Fruit fly (Drosophila melanogaster): Measurements from ENCODE around the gene neo.
A peak's percentile ranks its signal among the peaks of the same experiment; 100 is the strongest.

neo gene

dm6 chr3R:29861432-29862249 is 42.7 kb downstream of the neo start, which contains the start of the genes CG15514 and RpS8 (continued):
- TF ChIP-seq ind (GFP tag; optimal IDR thresholded peaks at IDR 0.05) (peak; percentile 42), ap (GFP tag; IDR thresholded peaks at IDR 0.05) (no peak), CG18619 (GFP tag; optimal IDR thresholded peaks at IDR 0.05) (peak; percentile 72), MBD-R2 (GFP tag; IDR thresholded peaks at IDR 0.05) (peak; percentile 67), CG31224 (GFP tag; IDR thresholded peaks at IDR 0.05) (0 out of 2 replicates have a peak, but pooled peaks have one; percentile 38), crc (GFP tag; optimal IDR thresholded peaks at IDR 0.05) (no peak), slp2 (GFP tag; optimal IDR thresholded peaks at IDR 0.05) (peak; percentile 19), scrt (GFP tag; optimal IDR thresholded peaks at IDR 0.05) (peak; percentile 51), pfk (GFP tag; optimal IDR thresholded peaks at IDR 0.05) (peak; percentile 51), CG15696 (tag; optimal IDR thresholded peaks at IDR 0.05) (peak; percentile 45), wdn (GFP tag; IDR thresholded peaks at IDR 0.05) (0 out of 2 replicates have a peak, but pooled peaks have one; percentile 4), Abd-B (GFP tag; optimal IDR thresholded peaks at IDR 0.05) (no peak), zfh1 (GFP tag; IDR thresholded peaks at IDR 0.05) (peak; percentile 64; the same call in 2 of the 3 replicates), Taf1 (GFP tag; IDR thresholded peaks at IDR 0.05) (no peak), CG4404 (GFP tag; IDR thresholded peaks at IDR 0.05) (no peak), da (GFP tag; optimal IDR thresholded peaks at IDR 0.05) (peak; percentile 41), tx (GFP tag; optimal IDR thresholded peaks at IDR 0.05) (peak; percentile 7), Lhr (GFP tag; optimal IDR thresholded peaks at IDR 0.05) (peak; percentile 69)

dm6 chr3R:29862795-29863194 is 43.9 kb downstream of the neo start:
- no peak for TF ChIP-seq CG6683 (GFP tag; optimal IDR thresholded peaks at IDR 0.05)
- no peak for TF ChIP-seq gcm (GFP tag; optimal IDR thresholded peaks at IDR 0.05)
- no peak for TF ChIP-seq CG12219 (GFP tag; optimal IDR thresholded peaks at IDR 0.05)
- no peak for TF ChIP-seq Stat92E (GFP tag; optimal IDR thresholded peaks at IDR 0.05)
- no peak for TF ChIP-seq CG16863 (GFP tag; optimal IDR thresholded peaks at IDR 0.05)
- TF ChIP-seq Spps (tag; optimal IDR thresholded peaks at IDR 0.05) = no peak
- peak; percentile 70 for TF ChIP-seq Med (GFP tag)
- no peak for TF ChIP-seq scrt (GFP tag; optimal IDR thresholded peaks at IDR 0.05)
- 0 out of 2 replicates have a peak, but pooled peaks have one; percentile 18 for TF ChIP-seq Atf6 (GFP tag; IDR thresholded peaks at IDR 0.05)
- no peak for TF ChIP-seq bcd (GFP tag; optimal IDR thresholded peaks at IDR 0.05)
- no peak for TF ChIP-seq mirr (GFP tag; optimal IDR thresholded peaks at IDR 0.05)
- no peak for TF ChIP-seq CG15269 (tag; optimal IDR thresholded peaks at IDR 0.05)
- TF ChIP-seq Blimp-1 (GFP tag; optimal IDR thresholded peaks at IDR 0.05) = no peak
- TF ChIP-seq CG32532 (GFP tag; IDR thresholded peaks at IDR 0.05) = 0 out of 2 replicates have a peak, but pooled peaks have one; percentile 11
- no peak for TF ChIP-seq sqz (GFP tag; optimal IDR thresholded peaks at IDR 0.05)
- 0 out of 4 replicates have a peak, but pooled peaks have one; percentile 22 for TF ChIP-seq chinmo (GFP tag; IDR thresholded peaks at IDR 0.05; ENCODE audit: partially characterized antibody)
- TF ChIP-seq sob (GFP tag; IDR thresholded peaks at IDR 0.05) = peak; percentile 15; the same call in 1 of the 2 replicates
- TF ChIP-seq Nf-YA (GFP tag; IDR thresholded peaks at IDR 0.05) = no peak
- TF ChIP-seq CG16779 (GFP tag; IDR thresholded peaks at IDR 0.05) = peak; percentile 28; the same call in 1 of the 2 replicates
- no peak for TF ChIP-seq insv (GFP tag; optimal IDR thresholded peaks at IDR 0.05)
- TF ChIP-seq eyg (GFP tag; optimal IDR thresholded peaks at IDR 0.05) = no peak
- 0 out of 3 replicates have a peak, but pooled peaks have one; percentile 33 for TF ChIP-seq dysf (GFP tag; IDR thresholded peaks at IDR 0.05)
- TF ChIP-seq Side (GFP tag; optimal IDR thresholded peaks at IDR 0.05) = no peak
- no peak for TF ChIP-seq dpn (GFP tag; optimal IDR thresholded peaks at IDR 0.05)
- TF ChIP-seq Elba2 (GFP tag; optimal IDR thresholded peaks at IDR 0.05) = no peak
- TF ChIP-seq CG42726 (GFP tag; IDR thresholded peaks at IDR 0.05; ENCODE audit: partially characterized antibody) = no peak
- no peak for TF ChIP-seq CG10321 (GFP tag; IDR thresholded peaks at IDR 0.05)
- TF ChIP-seq CG6791 (GFP tag; IDR thresholded peaks at IDR 0.05; ENCODE audit: partially characterized antibody) = 0 out of 3 replicates have a peak, but pooled peaks have one; percentile 25
- TF ChIP-seq ci (GFP tag; IDR thresholded peaks at IDR 0.05) = no peak
- TF ChIP-seq trem (tag; optimal IDR thresholded peaks at IDR 0.05) = no peak
- peak; percentile 11; the same call in 1 of the 3 replicates for TF ChIP-seq zfh1 (GFP tag; IDR thresholded peaks at IDR 0.05)
- TF ChIP-seq Optix (GFP tag; IDR thresholded peaks at IDR 0.05) = no peak

Measured in whole organism, embryonic.